Worm (Caenorhabditis elegans): ENCODE data around the gene irld-48.

The irld-48 gene

DNA sequence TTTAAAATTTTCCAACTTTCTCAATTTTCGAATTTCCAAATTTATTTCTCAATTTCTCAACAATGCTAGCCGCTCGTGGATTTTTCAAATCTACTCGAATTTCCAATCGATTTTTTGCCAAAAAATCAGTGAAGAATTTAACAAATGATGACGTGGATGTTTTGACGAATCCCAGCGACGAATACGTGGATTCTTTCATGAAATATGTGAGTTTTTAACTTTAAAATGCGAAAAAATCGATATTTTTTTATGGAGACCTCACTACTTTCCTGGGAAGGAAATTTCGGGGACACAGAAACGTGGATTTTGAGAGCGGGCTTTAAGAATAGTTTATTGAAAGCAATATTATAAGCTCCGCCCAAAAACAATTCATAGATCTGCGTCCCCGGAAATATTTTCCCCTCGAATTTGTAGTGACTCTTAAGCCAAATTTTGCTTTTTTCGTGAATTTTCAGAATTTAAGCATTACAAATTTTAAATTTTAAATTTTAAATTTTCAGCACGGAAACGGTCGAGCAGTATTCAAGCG is 35.8 kb downstream of the irld-48 start, which contains the start of gene K08A2.2 (continued):
- no peak for TF ChIP-seq rbr-2 (tag; optimal IDR thresholded peaks at IDR 0.05)
- TF ChIP-seq ceh-44 (GFP tag; IDR thresholded peaks at IDR 0.05) = 0 out of 2 replicates have a peak, but pooled peaks have one; percentile 46
- no peak for TF ChIP-seq ZK546.5 (tag; optimal IDR thresholded peaks at IDR 0.05)
- TF ChIP-seq daf-8 (GFP tag; IDR thresholded peaks at IDR 0.05) = no peak
- no peak for TF ChIP-seq ceh-32 (tag; optimal IDR thresholded peaks at IDR 0.05; ENCODE audit: poor library complexity)
- no peak for TF ChIP-seq egl-27 (tag; optimal IDR thresholded peaks at IDR 0.05)
- peak; percentile 91 for TF ChIP-seq mes-2 (tag; optimal IDR thresholded peaks at IDR 0.05; ENCODE audit: poor library complexity, severe bottlenecking)
- TF ChIP-seq Y48G9A.11 (GFP tag; IDR thresholded peaks at IDR 0.05) = no peak
- no peak for TF ChIP-seq nhr-41 (GFP tag; IDR thresholded peaks at IDR 0.05)
- no peak for TF ChIP-seq daf-16 (GFP tag; optimal IDR thresholded peaks at IDR 0.05)
- TF ChIP-seq daf-16 (tag; optimal IDR thresholded peaks at IDR 0.05) = no peak
- TF ChIP-seq nhr-6 (tag; optimal IDR thresholded peaks at IDR 0.05) = no peak
- no peak for TF ChIP-seq fkh-10 (GFP tag; optimal IDR thresholded peaks at IDR 0.05)
- no peak for TF ChIP-seq daf-19 (GFP tag; conservative IDR thresholded peaks at IDR 0.05)
- no peak for TF ChIP-seq cey-2 (tag; optimal IDR thresholded peaks at IDR 0.05; ENCODE audit: borderline replicate concordance, insufficient read depth)
- TF ChIP-seq mdl-1 (tag; optimal IDR thresholded peaks at IDR 0.05) = no peak
- no peak for TF ChIP-seq mxl-2 (GFP tag; conservative IDR thresholded peaks at IDR 0.05)
- no peak for TF ChIP-seq saeg-2 (GFP tag; IDR thresholded peaks at IDR 0.05)
- no peak for TF ChIP-seq spr-3 (GFP tag; optimal IDR thresholded peaks at IDR 0.05)
- no peak for TF ChIP-seq hlh-11 (tag; optimal IDR thresholded peaks at IDR 0.05)
- TF ChIP-seq Y5F2A.4 (GFP tag; optimal IDR thresholded peaks at IDR 0.05) = no peak
- TF ChIP-seq dve-1 (tag; optimal IDR thresholded peaks at IDR 0.05; ENCODE audit: insufficient read depth) = no peak
- no peak for TF ChIP-seq madf-5 (GFP tag; IDR thresholded peaks at IDR 0.05)
- 0 out of 2 replicates have a peak, but pooled peaks have one; percentile 34 for TF ChIP-seq ZK337.2 (GFP tag; IDR thresholded peaks at IDR 0.05)
- no peak for TF ChIP-seq zfp-2 (tag; optimal IDR thresholded peaks at IDR 0.05)
- TF ChIP-seq jun-1 (tag; optimal IDR thresholded peaks at IDR 0.05) = no peak
- no peak for TF ChIP-seq nhr-76 (tag; optimal IDR thresholded peaks at IDR 0.05)

DNA sequence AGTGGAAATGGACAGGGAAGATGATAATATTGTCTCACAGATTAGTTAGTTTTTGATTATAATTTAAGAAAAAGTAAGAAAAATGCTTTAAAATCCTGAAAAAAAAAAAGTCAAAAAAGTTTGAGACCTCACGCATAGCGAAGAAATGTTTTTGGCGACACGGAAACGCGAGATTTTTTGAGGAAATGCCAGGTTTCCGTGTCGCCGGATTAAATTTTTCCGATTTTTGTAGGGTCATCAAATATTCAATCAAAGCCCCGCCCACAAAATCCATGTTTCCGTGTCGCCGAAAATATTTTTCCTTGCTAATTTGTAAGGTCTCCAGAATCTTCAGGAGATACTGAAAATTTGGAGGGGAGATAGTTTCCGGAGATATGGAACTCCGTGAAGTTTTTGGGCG is 36.4 kb downstream of the irld-48 start:
- TF ChIP-seq nhr-237 (tag; optimal IDR thresholded peaks at IDR 0.05) (no peak), mes-2 (tag; optimal IDR thresholded peaks at IDR 0.05; ENCODE audit: poor library complexity, severe bottlenecking) (peak; percentile 53), ZK546.5 (tag; optimal IDR thresholded peaks at IDR 0.05) (no peak), egl-43 (GFP tag; IDR thresholded peaks at IDR 0.05) (no peak), nhr-28 (tag; optimal IDR thresholded peaks at IDR 0.05) (no peak)

DNA sequence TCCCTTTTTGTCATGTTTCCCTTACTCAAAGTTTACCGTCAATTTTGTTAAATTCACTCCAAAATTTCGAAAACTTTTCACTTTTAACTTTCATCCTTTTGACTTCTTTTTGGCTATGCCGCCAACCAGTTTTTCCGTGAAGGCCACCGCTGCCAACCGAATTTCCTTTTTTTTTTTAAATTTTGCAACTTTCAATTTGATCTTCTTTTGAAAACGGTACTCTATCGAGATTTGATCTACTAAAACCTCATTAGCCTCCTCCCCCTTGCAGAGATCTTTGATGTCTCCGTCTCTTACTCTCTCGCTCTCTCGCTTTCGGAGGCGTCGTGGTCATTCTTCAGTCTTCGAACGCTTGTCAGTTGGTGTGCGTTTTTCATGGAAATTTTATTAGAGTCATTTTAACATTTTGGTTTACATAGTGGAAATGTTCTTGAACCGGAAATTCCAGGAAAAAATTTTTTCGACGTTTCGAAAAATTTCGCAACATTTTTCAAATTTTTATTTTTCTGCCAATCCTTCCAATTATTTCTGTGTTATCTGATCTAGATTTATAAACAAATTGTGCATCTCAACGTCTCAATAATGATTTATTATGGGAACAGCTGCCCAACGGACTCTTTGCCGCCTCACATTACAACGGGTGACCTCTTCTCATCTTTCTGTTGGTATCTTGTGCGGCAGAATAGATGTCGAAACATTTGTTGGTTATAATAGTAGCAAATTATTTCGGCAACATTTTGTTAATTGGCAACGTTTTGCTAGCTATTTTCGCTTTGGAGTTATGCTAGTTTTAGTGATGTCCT is 38.9 kb downstream of the irld-48 start:
- TF ChIP-seq ceh-20 (GFP tag; IDR thresholded peaks at IDR 0.05) (0 out of 2 replicates have a peak, but pooled peaks have one; percentile 10), daf-16 (GFP tag; optimal IDR thresholded peaks at IDR 0.05) (no peak), daf-16 (tag; optimal IDR thresholded peaks at IDR 0.05) (no peak), aha-1 (tag) (peak; percentile 77)

DNA sequence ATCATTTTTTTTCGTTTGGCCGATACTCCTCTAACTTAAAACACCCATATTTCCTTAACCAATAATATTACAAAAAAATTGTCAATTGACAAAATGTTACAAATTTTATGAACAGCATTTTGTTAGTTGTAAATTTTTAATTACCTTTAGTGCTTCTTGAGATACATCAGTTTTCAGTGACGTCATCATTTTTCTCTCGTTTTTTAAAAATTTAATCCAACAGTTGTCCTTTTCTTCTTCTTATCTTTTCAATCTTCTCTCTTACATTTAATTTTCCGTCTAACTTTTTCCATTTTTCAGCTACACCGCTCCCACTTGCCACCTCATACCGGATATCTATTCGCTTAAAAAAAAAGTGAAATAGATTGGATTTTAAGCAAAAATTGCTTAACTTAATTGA is 40.9 kb downstream of the irld-48 start, which contains the start of gene lido-8:
Gene lido-8, plus strand, starts transcription at position 301 of the 400 bp plus-strand sequence.
- peak; percentile 52 for TF ChIP-seq aha-1 (tag)
- no peak for TF ChIP-seq hlh-11 (tag; optimal IDR thresholded peaks at IDR 0.05)

Data from whole organism, L4 larva.